Worm (Caenorhabditis elegans): Measurements from ENCODE around the gene clp-4.
A peak's percentile ranks its signal among the peaks of the same experiment; 100 is the strongest.

clp-4 gene

DNA sequence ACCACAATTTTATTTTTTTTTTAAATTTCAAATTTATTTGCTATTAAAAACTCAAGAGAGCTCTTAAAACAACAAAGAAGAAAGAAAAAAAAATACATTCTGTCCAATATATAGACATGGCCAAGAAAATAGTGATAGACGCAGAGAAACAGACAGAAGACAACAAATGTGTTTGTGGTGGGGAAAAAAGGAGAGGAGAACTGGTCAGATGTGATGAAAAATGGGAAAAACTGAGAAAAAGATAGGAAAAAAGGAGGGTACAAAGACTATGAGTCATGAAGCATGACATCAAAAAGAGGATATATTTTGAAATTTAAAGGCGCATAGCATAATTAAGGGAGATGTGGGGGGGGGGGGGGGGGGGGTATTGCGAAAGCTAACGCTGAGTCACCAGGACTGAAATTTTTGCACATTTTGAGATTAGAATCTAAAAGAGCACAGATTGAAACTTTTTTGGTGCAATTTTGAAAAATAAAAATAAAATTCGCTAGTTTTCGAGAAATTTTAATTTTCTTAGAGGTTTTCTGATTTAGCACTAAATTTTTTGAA, 1.0 kb upstream of the clp-4 start:
- peak; percentile 3 for TF ChIP-seq nhr-20 (tag; optimal IDR thresholded peaks at IDR 0.05)
- TF ChIP-seq fkh-8 (tag; optimal IDR thresholded peaks at IDR 0.05): peak; percentile 18
- TF ChIP-seq nhr-76 (tag; optimal IDR thresholded peaks at IDR 0.05): no peak
- peak; percentile 20 for TF ChIP-seq blmp-1 (tag; optimal IDR thresholded peaks at IDR 0.05)
- TF ChIP-seq lsy-2 (tag; optimal IDR thresholded peaks at IDR 0.05): peak; percentile 63 to 66
- TF ChIP-seq nhr-85 (tag): peak; percentile 57
- TF ChIP-seq snu-23 (GFP tag; optimal IDR thresholded peaks at IDR 0.05): peak; percentile 62
- peak; percentile 28 for TF ChIP-seq mep-1 (tag; optimal IDR thresholded peaks at IDR 0.05)
- TF ChIP-seq efl-1 (optimal IDR thresholded peaks at IDR 0.05): peak; percentile 30 to 46
- peak in 1 of 2 experiments; percentile 2 for TF ChIP-seq efl-1 (GFP tag; optimal IDR thresholded peaks at IDR 0.05 in 1 of 2)
- TF ChIP-seq dpl-1 (GFP tag; optimal IDR thresholded peaks at IDR 0.05): peak in 1 of 3 experiments; percentile 42
- no peak for TF ChIP-seq elt-3 (tag; optimal IDR thresholded peaks at IDR 0.05)
- TF ChIP-seq lin-14 (GFP tag; optimal IDR thresholded peaks at IDR 0.05): peak; percentile 91
- TF ChIP-seq lin-13 (GFP tag; optimal IDR thresholded peaks at IDR 0.05): peak; percentile 5
- TF ChIP-seq fkh-10 (GFP tag; optimal IDR thresholded peaks at IDR 0.05): no peak
- 0 out of 2 replicates have a peak, but pooled peaks have one; percentile 5 for TF ChIP-seq nhr-19 (GFP tag; conservative IDR thresholded peaks at IDR 0.05)
- TF ChIP-seq swsn-7 (tag; optimal IDR thresholded peaks at IDR 0.05): peak; percentile 29
- peak; percentile 54 for TF ChIP-seq nhr-71 (tag; optimal IDR thresholded peaks at IDR 0.05)
- TF ChIP-seq hlh-4 (tag; optimal IDR thresholded peaks at IDR 0.05): no peak
- TF ChIP-seq nhr-47 (tag; optimal IDR thresholded peaks at IDR 0.05): peak; percentile 19
- peak in 1 of 2 experiments; percentile 12 for TF ChIP-seq lin-35 (GFP tag; optimal IDR thresholded peaks at IDR 0.05)
- TF ChIP-seq dsc-1 (tag; optimal IDR thresholded peaks at IDR 0.05): peak; percentile 14
- no peak for TF ChIP-seq elt-2 (tag; optimal IDR thresholded peaks at IDR 0.05)
- TF ChIP-seq ceh-82 (tag; optimal IDR thresholded peaks at IDR 0.05): peak in 1 of 3 experiments; percentile 33

DNA sequence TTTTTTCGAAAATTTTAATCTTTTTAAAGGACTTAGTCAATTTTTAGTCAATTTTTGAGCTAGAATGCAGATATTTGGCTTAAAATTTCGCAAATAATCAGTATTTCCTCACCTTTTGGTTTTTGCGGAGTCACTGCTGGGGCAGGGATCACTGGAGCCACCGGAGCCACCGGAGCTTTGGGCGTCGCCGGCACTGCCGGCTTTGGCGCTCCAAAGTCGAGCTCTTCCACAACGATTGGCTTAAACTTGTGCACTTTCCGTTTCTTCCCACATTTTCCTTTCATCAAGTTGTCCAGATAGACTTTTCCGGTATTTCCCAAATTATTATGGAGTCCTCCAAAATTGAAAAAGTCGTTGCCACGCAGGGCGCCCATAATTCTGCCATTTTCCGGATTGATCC, 3.8 kb downstream of the clp-4 start:
- TF ChIP-seq ceh-90 (tag; optimal IDR thresholded peaks at IDR 0.05) (no peak), sox-4 (tag; optimal IDR thresholded peaks at IDR 0.05) (no peak)

DNA sequence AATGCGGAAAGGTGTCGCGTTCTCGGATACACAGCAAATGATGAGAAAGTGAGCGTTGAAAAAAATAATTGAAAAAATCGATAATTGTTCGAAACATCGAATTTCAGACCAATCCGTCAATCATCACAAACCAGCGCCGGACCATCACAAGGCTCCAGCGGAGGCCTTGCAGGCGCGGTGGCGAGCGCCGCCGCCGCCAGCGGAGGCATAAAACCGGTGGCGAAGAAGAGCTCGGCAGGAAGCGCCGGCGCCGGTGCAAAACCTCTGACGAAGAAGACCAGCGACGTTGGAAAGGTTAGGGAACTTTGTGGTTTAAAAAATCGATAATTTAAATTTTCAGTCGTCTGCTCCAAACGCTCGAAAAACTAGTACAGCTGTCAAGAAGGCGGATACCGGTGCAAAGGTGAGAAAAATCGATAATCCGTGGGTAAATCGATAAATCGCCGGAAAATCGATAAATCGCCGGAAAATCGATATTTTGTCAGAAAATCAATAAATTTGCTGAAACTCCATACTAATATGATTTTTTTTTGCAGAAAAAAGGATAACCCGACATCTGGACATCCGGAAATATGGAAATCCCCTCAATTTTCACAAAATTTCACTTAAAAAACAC, 11.8 kb downstream of the clp-4 start:
- TF ChIP-seq C04F5.9 (tag; optimal IDR thresholded peaks at IDR 0.05) (no peak), ceh-8 (GFP tag; optimal IDR thresholded peaks at IDR 0.05) (peak; percentile 64), lir-3 (tag; optimal IDR thresholded peaks at IDR 0.05; ENCODE audit: poor library complexity) (no peak)

ce11 chrIII:1805415-1806008, 12.6 kb downstream of the clp-4 start:
- TF ChIP-seq fkh-8 (tag; optimal IDR thresholded peaks at IDR 0.05) (no peak), ama-1 (optimal IDR thresholded peaks at IDR 0.05) (no peak), unc-86 (tag; optimal IDR thresholded peaks at IDR 0.05) (no peak), nhr-47 (tag; optimal IDR thresholded peaks at IDR 0.05) (no peak), swsn-7 (tag; optimal IDR thresholded peaks at IDR 0.05) (no peak), tbx-2 (tag; optimal IDR thresholded peaks at IDR 0.05) (no peak), ets-5 (GFP tag; IDR thresholded peaks at IDR 0.05) (no peak), lir-3 (tag; optimal IDR thresholded peaks at IDR 0.05; ENCODE audit: poor library complexity) (no peak), ceh-88 (GFP tag; IDR thresholded peaks at IDR 0.05) (no peak), rnt-1 (tag; optimal IDR thresholded peaks at IDR 0.05) (no peak), zip-4 (GFP tag; optimal IDR thresholded peaks at IDR 0.05) (no peak), nhr-237 (tag; optimal IDR thresholded peaks at IDR 0.05) (no peak), mdl-1 (tag; optimal IDR thresholded peaks at IDR 0.05) (no peak)
